Worm (Caenorhabditis elegans): Measurements from ENCODE around the gene Y43F8C.23.
A peak's percentile ranks its signal among the peaks of the same experiment; 100 is the strongest.

Gene Y43F8C.23

DNA sequence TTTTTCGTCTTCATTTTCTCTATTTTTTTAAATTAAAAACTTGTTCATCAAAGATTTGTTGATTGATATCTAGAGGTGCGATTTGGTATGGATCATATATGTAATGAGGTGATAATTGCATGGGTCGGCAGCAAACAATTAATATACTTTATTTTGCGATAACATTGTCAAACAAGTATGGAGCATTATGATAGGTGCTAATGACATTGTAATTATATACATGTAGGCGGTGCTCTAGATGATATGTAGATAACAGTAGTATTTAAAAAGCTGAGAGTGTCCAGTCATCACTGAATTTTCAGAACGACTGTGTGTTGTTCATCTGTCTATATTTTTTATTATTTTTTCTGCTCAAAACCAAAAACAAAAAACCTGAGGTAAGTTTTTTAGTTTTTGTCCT, 18.7 kb upstream of the Y43F8C.23 start, which contains the start of gene Y116F11A.1:
TSS of gene Y116F11A.1 (plus strand) at position 301 of the 400 bp plus-strand sequence.
- no peak for TF ChIP-seq daf-12 (tag; optimal IDR thresholded peaks at IDR 0.05)
- TF ChIP-seq tbx-2 (tag; optimal IDR thresholded peaks at IDR 0.05), result no peak
- TF ChIP-seq fos-1 (tag; optimal IDR thresholded peaks at IDR 0.05), result no peak
- no peak for TF ChIP-seq elt-2 (tag; optimal IDR thresholded peaks at IDR 0.05)
- no peak for TF ChIP-seq hmg-11 (tag; optimal IDR thresholded peaks at IDR 0.05)
- TF ChIP-seq pha-4 (tag; optimal IDR thresholded peaks at IDR 0.05), result no peak

DNA sequence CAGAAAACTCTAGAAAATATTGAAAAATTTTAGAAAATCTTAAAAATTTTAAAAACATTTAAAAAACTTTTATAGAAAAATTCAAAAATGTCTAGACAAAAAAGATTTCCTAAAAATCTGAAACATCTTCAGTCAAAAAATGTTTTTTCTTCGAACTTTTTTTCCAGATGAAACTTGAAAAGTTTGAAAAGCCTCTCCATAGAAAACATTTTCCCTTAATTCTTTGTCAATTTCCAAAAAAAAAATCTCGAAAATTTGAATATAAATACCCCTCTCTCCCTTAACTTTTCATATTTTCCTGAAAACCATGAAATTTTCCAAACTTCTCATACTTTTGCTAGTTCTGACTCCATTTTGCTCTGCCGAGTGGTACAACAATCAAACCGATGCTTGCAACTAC, 17.2 kb upstream of the Y43F8C.23 start, which contains the start of gene Y116F11A.3:
TSS of gene Y116F11A.3 (plus strand) at position 301 of the 400 bp plus-strand sequence.
- no peak for TF ChIP-seq tbx-2 (tag; optimal IDR thresholded peaks at IDR 0.05)
- TF ChIP-seq ztf-4 (tag; optimal IDR thresholded peaks at IDR 0.05), result no peak
- no peak for TF ChIP-seq daf-12 (tag; optimal IDR thresholded peaks at IDR 0.05)

DNA sequence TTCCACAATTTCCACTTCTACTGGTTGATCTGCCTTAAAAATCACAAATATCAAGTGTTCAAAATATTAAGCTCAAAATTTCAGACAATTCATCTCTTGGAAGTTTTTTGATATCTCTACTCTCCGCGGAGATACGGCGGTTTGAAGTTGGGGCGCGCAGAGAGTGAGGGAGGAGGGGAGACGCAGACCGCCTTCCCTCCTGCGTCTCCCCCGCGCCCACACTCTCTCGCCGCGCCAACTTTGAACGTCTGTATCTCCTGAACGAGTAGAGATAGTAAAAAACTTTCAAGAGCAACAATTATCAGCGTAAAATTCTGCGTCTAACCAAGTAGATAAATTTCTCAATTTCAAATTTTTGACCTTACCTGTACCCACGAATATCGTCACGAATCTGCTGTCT, 16.4 kb upstream of the Y43F8C.23 start:
- TF ChIP-seq lsy-12 (tag; optimal IDR thresholded peaks at IDR 0.05) (no peak), fkh-10 (GFP tag; optimal IDR thresholded peaks at IDR 0.05) (no peak), nhr-237 (tag; optimal IDR thresholded peaks at IDR 0.05) (no peak), ztf-11 (tag; optimal IDR thresholded peaks at IDR 0.05) (no peak), ceh-28 (tag; optimal IDR thresholded peaks at IDR 0.05) (no peak), nhr-12 (tag; optimal IDR thresholded peaks at IDR 0.05) (no peak), eor-1 (tag; optimal IDR thresholded peaks at IDR 0.05) (no peak), elt-2 (tag; optimal IDR thresholded peaks at IDR 0.05) (no peak), unc-39 (tag; optimal IDR thresholded peaks at IDR 0.05) (no peak), elt-1 (tag; optimal IDR thresholded peaks at IDR 0.05) (no peak), R02D3.7 (tag; optimal IDR thresholded peaks at IDR 0.05) (no peak), egl-5 (tag; optimal IDR thresholded peaks at IDR 0.05) (no peak), nhr-76 (tag; optimal IDR thresholded peaks at IDR 0.05) (no peak), skn-1 (tag; optimal IDR thresholded peaks at IDR 0.05) (no peak)

DNA sequence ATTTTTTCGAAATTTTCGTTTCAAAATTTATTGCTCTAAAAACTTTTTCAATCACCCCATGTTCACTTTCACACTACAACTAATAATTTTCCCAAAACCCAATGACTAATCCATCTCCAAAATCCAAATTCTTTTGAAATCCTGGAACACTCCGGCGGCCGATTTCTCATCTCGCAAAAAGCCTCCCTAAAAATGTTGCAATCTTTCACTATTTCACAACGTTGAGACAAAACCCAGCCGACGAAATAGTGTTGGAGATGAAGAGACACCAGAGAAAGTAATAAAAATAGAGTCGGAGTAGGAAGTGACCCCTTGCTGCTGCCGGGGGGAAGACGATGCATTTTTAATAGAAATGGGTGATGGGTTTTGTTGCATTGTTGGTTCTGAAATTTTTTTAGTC, 13.0 kb upstream of the Y43F8C.23 start:
- TF ChIP-seq nhr-23 (tag; optimal IDR thresholded peaks at IDR 0.05) (no peak), hmg-11 (tag; optimal IDR thresholded peaks at IDR 0.05) (peak; percentile 15), mml-1 (tag; optimal IDR thresholded peaks at IDR 0.05) (no peak), sea-2 (GFP tag; optimal IDR thresholded peaks at IDR 0.05) (no peak), daf-12 (tag; optimal IDR thresholded peaks at IDR 0.05) (no peak), nhr-43 (tag; optimal IDR thresholded peaks at IDR 0.05; ENCODE audit: poor library complexity, severe bottlenecking) (no peak), zag-1 (tag; optimal IDR thresholded peaks at IDR 0.05) (no peak)

DNA sequence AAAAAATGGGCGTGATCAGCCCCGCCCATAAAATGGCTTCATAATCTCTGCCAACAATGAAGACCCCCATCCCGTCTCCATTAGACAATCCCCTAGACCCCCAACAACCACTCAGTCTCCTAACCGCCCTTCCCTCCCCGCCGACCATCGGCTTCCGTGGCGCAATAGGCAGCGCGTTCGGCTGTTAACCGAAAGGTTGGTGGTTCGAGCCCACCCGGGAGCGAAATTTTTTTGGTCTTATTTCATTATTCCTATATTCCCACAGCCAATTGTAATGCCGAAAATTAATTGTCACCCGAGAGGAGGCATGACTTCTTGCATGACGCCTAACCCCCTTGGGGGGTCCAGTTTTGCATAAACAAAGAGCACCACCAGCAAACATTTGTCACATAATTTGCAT, 11.3 kb upstream of the Y43F8C.23 start:
- TF ChIP-seq lin-39 (tag; optimal IDR thresholded peaks at IDR 0.05) (peak; percentile 53), nfya-1 (tag; optimal IDR thresholded peaks at IDR 0.05; ENCODE audit: insufficient read depth) (peak; percentile 17), hmg-11 (tag; optimal IDR thresholded peaks at IDR 0.05) (peak; percentile 81), pha-4 (tag; optimal IDR thresholded peaks at IDR 0.05) (peak; percentile 7), elt-2 (tag; optimal IDR thresholded peaks at IDR 0.05) (peak; percentile 17), ZK546.5 (tag; optimal IDR thresholded peaks at IDR 0.05) (no peak), nhr-25 (tag; optimal IDR thresholded peaks at IDR 0.05) (peak; percentile 1), jun-1 (tag; optimal IDR thresholded peaks at IDR 0.05) (no peak)

DNA sequence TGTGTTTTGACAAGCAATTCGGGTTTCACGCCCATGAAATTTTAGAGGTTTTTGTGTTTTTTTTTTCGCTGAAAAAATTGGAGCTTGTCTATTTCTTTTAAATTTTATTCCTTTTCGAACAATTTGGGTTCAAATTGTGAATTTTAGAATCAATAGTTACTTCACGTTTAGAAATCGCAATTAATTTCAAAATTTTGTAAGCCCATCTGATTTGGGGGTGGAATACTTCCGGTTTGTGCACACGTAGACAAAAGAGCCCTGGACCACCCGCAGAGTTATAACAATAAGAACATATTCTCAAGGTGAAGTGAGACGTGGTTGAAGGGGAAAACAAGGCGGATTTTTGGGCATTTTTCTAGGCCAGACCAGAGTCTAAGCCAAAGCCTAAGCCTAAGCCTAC, 7.7 kb upstream of the Y43F8C.23 start, which contains the start of gene Y116F11A.6:
TSS of gene Y116F11A.6 (plus strand) at position 301 of the 400 bp plus-strand sequence.
- TF ChIP-seq sea-2 (GFP tag; optimal IDR thresholded peaks at IDR 0.05) (no peak), nhr-11 (tag; optimal IDR thresholded peaks at IDR 0.05) (no peak), eor-1 (tag; optimal IDR thresholded peaks at IDR 0.05) (no peak), elt-2 (tag; optimal IDR thresholded peaks at IDR 0.05) (no peak), pqm-1 (tag; optimal IDR thresholded peaks at IDR 0.05) (no peak), nhr-237 (tag; optimal IDR thresholded peaks at IDR 0.05) (no peak), snpc-4 (tag; optimal IDR thresholded peaks at IDR 0.05) (no peak), daf-12 (tag; optimal IDR thresholded peaks at IDR 0.05) (no peak), zag-1 (tag; optimal IDR thresholded peaks at IDR 0.05) (no peak), nfya-1 (tag; optimal IDR thresholded peaks at IDR 0.05; ENCODE audit: insufficient read depth) (no peak), nhr-25 (tag; optimal IDR thresholded peaks at IDR 0.05) (no peak), fkh-10 (GFP tag; optimal IDR thresholded peaks at IDR 0.05) (no peak), elt-3 (tag; optimal IDR thresholded peaks at IDR 0.05) (no peak), ceh-28 (tag; optimal IDR thresholded peaks at IDR 0.05) (no peak)
